Worm (Caenorhabditis elegans): ENCODE results near the gene K07H8.8.

The K07H8.8 gene

DNA sequence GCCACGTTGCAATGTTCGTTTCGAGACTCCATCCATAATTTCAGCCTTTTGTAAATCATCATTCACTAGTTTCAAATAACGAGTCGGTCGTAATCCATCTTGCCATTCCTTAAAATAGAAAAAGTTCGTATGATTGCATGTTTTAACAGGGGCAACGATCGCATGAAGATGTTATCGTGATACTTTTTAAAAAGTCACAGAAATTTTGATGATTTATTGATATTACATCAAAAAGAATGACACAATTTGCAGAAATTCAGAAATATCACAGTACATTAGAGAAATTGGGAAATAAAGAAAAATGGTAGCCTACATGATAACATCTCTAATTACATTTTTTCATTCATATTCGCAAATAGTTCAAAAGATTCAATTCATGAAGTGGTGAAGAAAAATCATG lies 5.1 kb upstream of the K07H8.8 start:
- TF ChIP-seq ztf-29 (GFP tag; IDR thresholded peaks at IDR 0.05) (no peak), ztf-23 (GFP tag; IDR thresholded peaks at IDR 0.05) (no peak)

DNA sequence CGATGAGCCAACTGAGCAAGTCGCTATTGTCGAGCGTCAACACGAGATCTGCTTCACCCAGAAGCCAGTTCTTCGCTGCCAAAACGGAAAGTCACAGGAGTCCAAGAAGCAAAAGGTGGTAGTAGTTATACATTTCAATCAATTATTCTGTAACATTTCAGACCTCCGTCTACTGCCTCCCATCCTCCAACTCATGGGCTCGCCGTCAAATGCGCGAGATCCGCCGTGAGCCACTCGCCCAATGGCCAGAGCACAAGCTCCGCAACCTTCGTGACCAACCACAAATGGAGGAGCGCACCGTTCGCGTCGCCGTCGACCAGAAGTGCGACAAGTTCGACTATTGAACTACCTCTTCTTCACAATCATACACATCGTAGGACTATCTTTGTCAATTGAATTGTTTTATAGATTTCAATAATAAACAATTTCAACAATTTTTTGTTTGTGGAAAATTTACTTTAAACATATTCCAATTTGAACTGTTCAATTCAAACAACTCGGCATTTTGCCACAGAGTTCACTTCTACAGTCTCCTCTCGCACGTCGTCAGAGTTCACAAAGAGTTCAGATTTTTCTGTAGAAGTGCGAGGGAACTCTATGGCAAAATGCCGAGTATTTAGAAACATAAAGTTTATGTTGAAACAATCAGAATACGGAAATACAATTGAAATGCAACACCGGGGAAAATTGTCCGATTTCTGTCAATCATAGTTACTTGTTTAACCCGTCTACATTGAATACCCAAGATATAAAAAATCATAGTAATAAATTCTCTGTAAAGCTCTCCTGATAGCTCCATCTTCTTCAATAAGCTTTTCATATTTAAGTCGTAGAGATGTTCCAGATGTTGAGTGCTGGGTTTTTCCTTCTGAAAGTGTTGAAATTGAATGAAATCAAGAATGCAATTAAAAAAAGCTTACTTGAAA lies 1.9 kb downstream of the K07H8.8 start:
- TF ChIP-seq T22C8.4 (GFP tag; IDR thresholded peaks at IDR 0.05) (no peak), cog-1 (tag; optimal IDR thresholded peaks at IDR 0.05) (no peak), ztf-23 (GFP tag; IDR thresholded peaks at IDR 0.05) (no peak), ref-1 (GFP tag; conservative IDR thresholded peaks at IDR 0.05) (no peak), tab-1 (GFP tag; IDR thresholded peaks at IDR 0.05) (no peak)

DNA sequence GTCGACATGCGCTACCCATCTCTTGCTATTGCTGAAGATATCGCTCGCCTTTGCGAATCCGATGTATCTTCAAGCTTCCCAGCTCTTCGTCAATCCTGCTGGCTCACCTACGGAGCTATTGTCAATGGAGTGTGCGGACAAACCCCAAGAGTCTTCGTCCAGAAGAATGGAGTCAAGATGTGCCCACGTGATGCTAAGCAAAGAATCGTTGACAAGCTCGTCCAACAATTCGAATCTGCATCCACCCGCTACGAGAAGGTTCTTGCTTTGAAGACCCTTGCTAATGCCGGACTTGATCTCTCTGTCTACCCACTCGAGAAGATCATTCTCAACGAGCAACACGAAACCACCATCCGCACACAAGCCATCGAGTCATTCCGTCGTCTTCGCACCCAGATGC lies 5.5 kb downstream of the K07H8.8 start:
- TF ChIP-seq T22C8.4 (GFP tag; IDR thresholded peaks at IDR 0.05) = no peak
- no peak for TF ChIP-seq ref-1 (GFP tag; conservative IDR thresholded peaks at IDR 0.05)
- no peak for TF ChIP-seq flt-1 (GFP tag; IDR thresholded peaks at IDR 0.05)
- TF ChIP-seq ztf-23 (GFP tag; IDR thresholded peaks at IDR 0.05) = no peak
- no peak for TF ChIP-seq cog-1 (tag; optimal IDR thresholded peaks at IDR 0.05)
- TF ChIP-seq med-1 (GFP tag; optimal IDR thresholded peaks at IDR 0.05; ENCODE audit: insufficient read depth) = no peak
- no peak for TF ChIP-seq tab-1 (GFP tag; IDR thresholded peaks at IDR 0.05)
- TF ChIP-seq klf-2 (GFP tag; conservative IDR thresholded peaks at IDR 0.05) = no peak
- no peak for TF ChIP-seq ztf-29 (GFP tag; IDR thresholded peaks at IDR 0.05)

DNA sequence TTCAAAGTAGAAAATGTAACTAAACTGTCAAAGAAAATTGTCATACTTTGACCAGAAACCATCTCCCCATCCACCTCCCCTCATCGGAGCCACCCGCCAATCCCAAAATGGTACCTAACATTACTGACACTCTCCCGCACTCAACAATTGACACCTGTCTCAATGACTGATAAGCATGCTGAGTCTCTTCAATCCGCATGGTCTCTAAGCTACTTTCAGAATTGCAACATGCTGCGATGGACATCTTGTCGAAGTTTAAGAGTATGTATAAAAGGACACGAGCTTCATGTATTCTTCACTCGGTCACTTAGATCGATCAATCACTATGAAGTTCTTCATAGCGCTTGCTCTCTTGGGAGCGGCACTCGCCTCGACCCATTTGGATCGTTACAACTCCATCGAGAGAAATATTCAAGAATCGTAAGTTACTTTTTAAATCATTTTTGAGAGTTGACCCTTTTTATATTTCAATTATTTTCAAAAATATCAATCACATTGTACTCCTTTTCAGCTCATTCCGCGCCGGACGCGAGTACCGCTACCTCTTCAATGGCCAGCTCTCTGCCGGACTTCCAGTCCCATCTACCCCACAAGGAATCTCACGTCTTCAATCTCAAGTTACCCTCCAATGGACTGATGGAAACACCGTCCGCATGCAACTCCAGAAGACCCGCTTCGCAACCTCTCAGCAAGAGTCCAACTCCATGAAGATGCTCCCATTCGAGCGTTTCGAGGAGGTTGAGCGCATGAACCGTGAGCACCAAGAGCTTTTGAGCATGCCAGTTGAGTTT lies 7.2 kb downstream of the K07H8.8 start, which contains the start of gene vit-6:
vit-6 (plus strand) TSS at position 310 of the 791 bp plus-strand sequence.
- TF ChIP-seq klf-2 (GFP tag; conservative IDR thresholded peaks at IDR 0.05) (no peak), flt-1 (GFP tag; IDR thresholded peaks at IDR 0.05) (no peak), ztf-23 (GFP tag; IDR thresholded peaks at IDR 0.05) (no peak), cog-1 (tag; optimal IDR thresholded peaks at IDR 0.05) (no peak), T22C8.4 (GFP tag; IDR thresholded peaks at IDR 0.05) (no peak)

DNA sequence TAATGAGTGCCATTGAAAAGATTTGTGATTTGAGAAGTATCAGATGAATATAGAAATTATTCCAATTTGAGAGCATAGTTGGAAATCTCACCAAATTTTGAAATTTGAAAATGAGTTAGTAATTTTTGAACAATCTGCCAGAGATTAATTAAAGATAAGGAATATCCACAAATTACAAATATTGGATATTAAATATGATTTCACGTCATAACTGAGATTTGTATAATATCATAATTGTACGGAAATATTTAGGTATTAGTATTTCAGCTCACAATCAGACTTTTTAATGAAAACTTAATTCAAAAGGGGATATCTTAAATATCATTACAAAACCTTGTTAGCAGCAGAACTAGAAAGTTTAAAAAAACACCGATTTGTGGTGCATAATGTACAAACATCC lies 8.3 kb downstream of the K07H8.8 start, which contains the start of gene K07H8.7:
K07H8.7 (minus strand) TSS at position 101 of the 400 bp plus-strand sequence.
- no peak for TF ChIP-seq ztf-23 (GFP tag; IDR thresholded peaks at IDR 0.05)
- no peak for TF ChIP-seq med-1 (GFP tag; optimal IDR thresholded peaks at IDR 0.05; ENCODE audit: insufficient read depth)
- TF ChIP-seq tab-1 (GFP tag; IDR thresholded peaks at IDR 0.05) = no peak
- no peak for TF ChIP-seq ztf-29 (GFP tag; IDR thresholded peaks at IDR 0.05)
- TF ChIP-seq klf-2 (GFP tag; conservative IDR thresholded peaks at IDR 0.05) = no peak
- TF ChIP-seq T22C8.4 (GFP tag; IDR thresholded peaks at IDR 0.05) = no peak
- no peak for TF ChIP-seq ref-1 (GFP tag; conservative IDR thresholded peaks at IDR 0.05)
- TF ChIP-seq flt-1 (GFP tag; IDR thresholded peaks at IDR 0.05) = no peak
- no peak for TF ChIP-seq cog-1 (tag; optimal IDR thresholded peaks at IDR 0.05)

DNA sequence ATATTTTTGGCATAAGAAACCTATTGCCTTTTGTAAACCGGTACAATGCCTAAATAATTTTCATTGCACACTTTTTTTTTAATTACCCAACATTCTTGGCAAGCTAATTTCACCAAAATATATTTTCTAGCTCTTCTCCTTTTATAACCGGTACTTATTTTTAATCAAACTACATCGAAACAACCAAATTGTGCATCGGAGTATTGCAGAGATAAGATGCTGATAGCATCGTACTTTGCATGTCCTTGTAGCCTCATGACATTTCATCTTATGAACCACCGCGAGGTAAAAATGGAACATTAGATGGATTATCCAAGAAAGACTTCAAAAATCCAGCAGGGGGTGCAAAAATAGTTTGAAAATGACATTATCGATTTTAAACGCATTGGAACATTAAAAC lies 13.0 kb downstream of the K07H8.8 start:
- TF ChIP-seq ref-1 (GFP tag; conservative IDR thresholded peaks at IDR 0.05) = no peak
- TF ChIP-seq ztf-29 (GFP tag; IDR thresholded peaks at IDR 0.05) = no peak
- TF ChIP-seq T22C8.4 (GFP tag; IDR thresholded peaks at IDR 0.05) = no peak
- TF ChIP-seq cog-1 (tag; optimal IDR thresholded peaks at IDR 0.05) = no peak
- no peak for TF ChIP-seq klf-2 (GFP tag; conservative IDR thresholded peaks at IDR 0.05)
- no peak for TF ChIP-seq med-1 (GFP tag; optimal IDR thresholded peaks at IDR 0.05; ENCODE audit: insufficient read depth)
- TF ChIP-seq tab-1 (GFP tag; IDR thresholded peaks at IDR 0.05) = no peak
- TF ChIP-seq flt-1 (GFP tag; IDR thresholded peaks at IDR 0.05) = no peak
- TF ChIP-seq ztf-23 (GFP tag; IDR thresholded peaks at IDR 0.05) = no peak

DNA sequence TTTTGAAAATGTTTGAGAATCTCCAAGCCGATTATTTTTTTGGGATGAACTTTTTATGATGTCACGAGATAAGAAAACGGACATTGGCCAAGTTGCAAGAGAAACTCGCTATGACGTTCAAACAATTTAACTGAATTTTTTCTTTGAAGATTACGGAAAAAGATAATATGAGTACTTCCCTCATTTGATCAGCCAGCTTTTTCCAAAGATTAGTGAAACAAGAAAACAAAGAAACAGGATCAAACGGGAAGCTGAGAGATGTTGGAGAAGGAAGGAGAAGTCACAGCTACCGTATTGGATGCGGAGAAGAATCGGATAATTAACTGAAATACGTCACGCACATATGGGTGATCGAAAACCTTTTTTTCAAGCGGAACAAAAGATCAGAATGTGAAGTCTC lies 14.0 kb downstream of the K07H8.8 start:
- TF ChIP-seq ztf-29 (GFP tag; IDR thresholded peaks at IDR 0.05) (no peak), klf-2 (GFP tag; conservative IDR thresholded peaks at IDR 0.05) (no peak), tab-1 (GFP tag; IDR thresholded peaks at IDR 0.05) (no peak), ztf-23 (GFP tag; IDR thresholded peaks at IDR 0.05) (no peak), ref-1 (GFP tag; conservative IDR thresholded peaks at IDR 0.05) (no peak), cog-1 (tag; optimal IDR thresholded peaks at IDR 0.05) (no peak), med-1 (GFP tag; optimal IDR thresholded peaks at IDR 0.05; ENCODE audit: insufficient read depth) (no peak), flt-1 (GFP tag; IDR thresholded peaks at IDR 0.05) (no peak), T22C8.4 (GFP tag; IDR thresholded peaks at IDR 0.05) (no peak)

DNA sequence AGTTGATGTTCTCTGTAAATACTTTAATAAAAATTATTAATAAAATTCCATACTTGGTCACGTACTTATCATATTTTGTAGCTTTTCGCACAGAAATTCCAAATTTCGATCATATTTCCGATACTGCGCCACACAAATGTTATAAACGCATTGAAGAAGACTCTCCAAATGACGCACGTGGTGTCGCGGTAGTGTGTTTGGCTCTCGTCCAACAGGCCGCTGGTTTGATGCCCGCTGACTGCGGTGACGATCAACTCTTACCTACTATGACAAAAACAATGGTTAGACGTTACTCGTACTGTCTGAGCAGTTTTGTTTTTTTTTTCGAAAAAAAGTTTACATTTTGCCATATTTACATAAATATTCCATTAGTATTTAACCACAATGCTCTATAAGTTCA lies 15.4 kb downstream of the K07H8.8 start:
- TF ChIP-seq ztf-29 (GFP tag; IDR thresholded peaks at IDR 0.05) = peak; percentile 94
- peak; percentile 96 for TF ChIP-seq ref-1 (GFP tag; conservative IDR thresholded peaks at IDR 0.05)
- TF ChIP-seq ztf-23 (GFP tag; IDR thresholded peaks at IDR 0.05) = peak; percentile 95
- peak; percentile 96 for TF ChIP-seq cog-1 (tag; optimal IDR thresholded peaks at IDR 0.05)
- TF ChIP-seq flt-1 (GFP tag; IDR thresholded peaks at IDR 0.05) = peak; percentile 98
- TF ChIP-seq T22C8.4 (GFP tag; IDR thresholded peaks at IDR 0.05) = peak; percentile 96
- peak; percentile 90 for TF ChIP-seq klf-2 (GFP tag; conservative IDR thresholded peaks at IDR 0.05)
- TF ChIP-seq med-1 (GFP tag; optimal IDR thresholded peaks at IDR 0.05; ENCODE audit: insufficient read depth) = peak; percentile 76
- TF ChIP-seq tab-1 (GFP tag; IDR thresholded peaks at IDR 0.05) = peak; percentile 98

DNA sequence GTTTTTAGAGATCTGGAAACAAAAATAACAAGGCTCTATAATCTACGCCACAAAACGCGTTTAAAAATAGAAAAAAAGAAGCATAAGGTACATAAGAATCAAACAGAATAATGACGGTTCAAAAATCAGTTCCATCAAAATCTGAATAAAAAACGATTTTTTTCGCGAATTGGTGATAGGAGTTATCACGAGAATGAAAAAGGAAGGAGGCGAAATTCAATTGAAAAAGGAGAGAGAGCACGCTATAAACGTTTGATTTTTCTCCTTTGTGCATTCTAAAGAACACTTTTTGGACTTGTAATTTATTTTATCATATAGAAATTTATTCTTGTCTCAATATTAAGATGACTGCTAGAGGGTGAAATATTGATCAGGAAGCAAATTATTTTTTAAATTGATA lies 16.9 kb downstream of the K07H8.8 start:
- TF ChIP-seq ztf-29 (GFP tag; IDR thresholded peaks at IDR 0.05) (no peak), flt-1 (GFP tag; IDR thresholded peaks at IDR 0.05) (no peak), klf-2 (GFP tag; conservative IDR thresholded peaks at IDR 0.05) (no peak), T22C8.4 (GFP tag; IDR thresholded peaks at IDR 0.05) (no peak), tab-1 (GFP tag; IDR thresholded peaks at IDR 0.05) (no peak), cog-1 (tag; optimal IDR thresholded peaks at IDR 0.05) (no peak), ztf-23 (GFP tag; IDR thresholded peaks at IDR 0.05) (no peak), ref-1 (GFP tag; conservative IDR thresholded peaks at IDR 0.05) (no peak)
